Worm (Caenorhabditis elegans): ENCODE results near the gene glb-32.
"Not testable (repeated sequence)": the region's sequence is repeated elsewhere in the genome, so short reads cannot be mapped to it uniquely, and the experiment has no call there.

The glb-32 gene

ce11 chrV:5047230-5047629 lies 42.1 kb downstream of the glb-32 start:
- peak; percentile 33 for TF ChIP-seq sma-9 (GFP tag; optimal IDR thresholded peaks at IDR 0.05)
- not testable (repeated sequence) for TF ChIP-seq sma-9 (tag; optimal IDR thresholded peaks at IDR 0.05)

- TF ChIP-seq unc-62 (GFP tag; optimal IDR thresholded peaks at IDR 0.05) (no peak), mab-5 (tag; optimal IDR thresholded peaks at IDR 0.05) (no peak), peb-1 (tag; optimal IDR thresholded peaks at IDR 0.05) (no peak), blmp-1 (tag; optimal IDR thresholded peaks at IDR 0.05; ENCODE audit: insufficient read depth) (no peak), mbf-1 (tag; optimal IDR thresholded peaks at IDR 0.05) (no peak), unc-39 (tag; optimal IDR thresholded peaks at IDR 0.05) (no peak), lin-13 (GFP tag; optimal IDR thresholded peaks at IDR 0.05) (no peak), mdl-1 (tag; optimal IDR thresholded peaks at IDR 0.05) (no peak), skn-1 (tag; optimal IDR thresholded peaks at IDR 0.05) (no peak), ztf-4 (tag; optimal IDR thresholded peaks at IDR 0.05) (no peak), nhr-25 (tag; optimal IDR thresholded peaks at IDR 0.05) (no peak), ama-1 (optimal IDR thresholded peaks at IDR 0.05) (no peak), sma-9 (GFP tag; optimal IDR thresholded peaks at IDR 0.05) (no peak), sma-9 (tag; optimal IDR thresholded peaks at IDR 0.05) (no peak), sem-4 (tag; optimal IDR thresholded peaks at IDR 0.05) (no peak), elt-1 (tag; optimal IDR thresholded peaks at IDR 0.05) (no peak), nhr-11 (tag; optimal IDR thresholded peaks at IDR 0.05) (no peak), unc-55 (GFP tag; optimal IDR thresholded peaks at IDR 0.05) (no peak), elt-3 (tag; optimal IDR thresholded peaks at IDR 0.05) (no peak), lin-39 (tag; optimal IDR thresholded peaks at IDR 0.05) (no peak), nhr-237 (tag; optimal IDR thresholded peaks at IDR 0.05) (no peak)
Measured at ce11 chrV:5046558-5046957, 42.8 kb downstream of the glb-32 start.

- TF ChIP-seq gmeb-1 (tag; optimal IDR thresholded peaks at IDR 0.05) (no peak), nhr-6 (tag; optimal IDR thresholded peaks at IDR 0.05) (no peak), fos-1 (tag; optimal IDR thresholded peaks at IDR 0.05) (no peak), sma-3 (GFP tag; optimal IDR thresholded peaks at IDR 0.05) (no peak), ztf-4 (tag; optimal IDR thresholded peaks at IDR 0.05) (no peak), peb-1 (tag; optimal IDR thresholded peaks at IDR 0.05) (no peak), sma-9 (GFP tag; optimal IDR thresholded peaks at IDR 0.05) (no peak), sma-9 (tag; optimal IDR thresholded peaks at IDR 0.05) (no peak), nhr-12 (tag; optimal IDR thresholded peaks at IDR 0.05) (no peak), ztf-1 (GFP tag; conservative IDR thresholded peaks at IDR 0.05) (no peak)
Measured at ce11 chrV:5046103-5046502, 43.2 kb downstream of the glb-32 start, which contains the start of gene exc-14. Gene exc-14, minus strand, starts transcription at chrV:5046203.

ce11 chrV:5040925-5041324 lies 48.4 kb downstream of the glb-32 start, which contains the start of gene K11D12.8:
Gene K11D12.8, minus strand, starts transcription at chrV:5041001.
- TF ChIP-seq peb-1 (tag; optimal IDR thresholded peaks at IDR 0.05) (no peak), blmp-1 (tag; optimal IDR thresholded peaks at IDR 0.05; ENCODE audit: insufficient read depth) (no peak), lin-11 (tag; optimal IDR thresholded peaks at IDR 0.05) (no peak), nhr-129 (tag; optimal IDR thresholded peaks at IDR 0.05) (no peak)

ce11 chrV:5039559-5039958 lies 49.8 kb downstream of the glb-32 start, which contains the start of gene K11D12.11:
Gene K11D12.11, minus strand, starts transcription at chrV:5039600.
- TF ChIP-seq egl-27 (tag; optimal IDR thresholded peaks at IDR 0.05) (no peak), lin-11 (tag; optimal IDR thresholded peaks at IDR 0.05) (no peak), skn-1 (tag; optimal IDR thresholded peaks at IDR 0.05) (no peak), snpc-4 (tag; optimal IDR thresholded peaks at IDR 0.05) (no peak), ztf-11 (tag; optimal IDR thresholded peaks at IDR 0.05) (no peak)

- no peak for TF ChIP-seq lin-39 (tag; optimal IDR thresholded peaks at IDR 0.05)
- TF ChIP-seq nhr-25 (tag; optimal IDR thresholded peaks at IDR 0.05): peak; percentile 27
Measured at ce11 chrV:5038449-5038848, 50.9 kb downstream of the glb-32 start.

Measured in whole organism, L2 larva.